Worm (Caenorhabditis elegans) whole organism, L3 larva: ENCODE results near the gene F13C5.5.

Experiments used
- aly-2 ChIP-seq: fragments of 150-350 bp; optimal IDR thresholded peaks from 2 replicates; lab custom pipeline; 2014; ENCODE audit warnings: missing biosample characterization, missing genetic modification characterization
- ceh-16 ChIP-seq: sonication (generic microtip); optimal IDR thresholded peaks from 2 replicates; lab custom pipeline; 2017; ENCODE audit warnings: missing biosample characterization, missing genetic modification characterization
- ceh-28 ChIP-seq: fragments of 150-350 bp; optimal IDR thresholded peaks from 2 replicates; lab custom pipeline; 2014; ENCODE audit warnings: missing biosample characterization, missing genetic modification reagents, missing genetic modification characterization
- ceh-82 ChIP-seq: fragments of 150-350 bp; optimal IDR thresholded peaks from 2 replicates; lab custom pipeline; 2014; ENCODE audit warnings: missing biosample characterization, missing genetic modification characterization
- ceh-9 ChIP-seq: sonication (generic microtip); optimal IDR thresholded peaks from 2 replicates; lab custom pipeline; 2018; ENCODE audit warnings: missing biosample characterization, missing genetic modification characterization
- daf-12 ChIP-seq: fragments of 150-350 bp; optimal IDR thresholded peaks from 2 replicates; lab custom pipeline; 2014; ENCODE audit warnings: missing biosample characterization, missing genetic modification reagents, missing genetic modification characterization
- egl-27 ChIP-seq: sonication (generic microtip); optimal IDR thresholded peaks from 4 replicates; lab custom pipeline; 2017; ENCODE audit warnings: missing biosample characterization, missing genetic modification reagents, missing genetic modification characterization
- egl-5 ChIP-seq: fragments of 150-350 bp; optimal IDR thresholded peaks from 2 replicates; lab custom pipeline; 2017; ENCODE audit warnings: missing biosample characterization, missing genetic modification reagents, missing genetic modification characterization, inconsistent platforms
- elt-1 ChIP-seq: fragments of 150-350 bp; optimal IDR thresholded peaks from 2 replicates; lab custom pipeline; 2014; ENCODE audit warnings: missing biosample characterization, missing genetic modification characterization
- elt-2 ChIP-seq: sonication (generic microtip); optimal IDR thresholded peaks from 2 replicates; lab custom pipeline; 2016; ENCODE audit warnings: missing genetic modification reagents, mild to moderate bottlenecking, missing genetic modification characterization, missing compliant biosample characterization
- elt-3 ChIP-seq, 3 experiments: fragments of 150-350 bp in 1 of 3; sonication (generic microtip) in 2 of 3; optimal IDR thresholded peaks; 2 replicates in 2 of 3; 4 replicates in 1 of 3; lab custom pipeline; 2014 to 2017; ENCODE audit warnings: missing biosample characterization in 3 of 3, missing genetic modification characterization in 3 of 3
- eor-1 ChIP-seq, 2 experiments: fragments of 150-350 bp; optimal IDR thresholded peaks; 2 replicates each; lab custom pipeline; 2014 to 2018; ENCODE audit warnings: missing biosample characterization in 2 of 2, missing genetic modification characterization in 2 of 2
- fkh-10 ChIP-seq: sonication (generic microtip); optimal IDR thresholded peaks from 2 replicates; lab custom pipeline; 2017; ENCODE audit warnings: missing biosample characterization, missing genetic modification reagents, missing genetic modification characterization
- fkh-2 ChIP-seq: fragments of 150-350 bp; optimal IDR thresholded peaks from 2 replicates; lab custom pipeline; 2014; ENCODE audit warnings: missing biosample characterization, missing genetic modification reagents, missing genetic modification characterization
- fos-1 ChIP-seq: fragments of 150-350 bp; optimal IDR thresholded peaks from 2 replicates; lab custom pipeline; 2014; ENCODE audit warnings: missing biosample characterization, missing genetic modification characterization
- jun-1 ChIP-seq: fragments of 150-350 bp; optimal IDR thresholded peaks from 2 replicates; lab custom pipeline; 2014; ENCODE audit warnings: missing biosample characterization, missing genetic modification reagents, missing genetic modification characterization
- lin-15B ChIP-seq: fragments of 150-350 bp; optimal IDR thresholded peaks from 2 replicates; lab custom pipeline; 2014; ENCODE audit warnings: missing biosample characterization, missing genetic modification characterization
- lin-39 ChIP-seq: fragments of 150-350 bp; optimal IDR thresholded peaks from 2 replicates; lab custom pipeline; 2018; ENCODE audit warnings: missing biosample characterization, missing genetic modification reagents, missing genetic modification characterization
- lsy-12 ChIP-seq: sonication (generic microtip); optimal IDR thresholded peaks from 2 replicates; lab custom pipeline; 2016; ENCODE audit warnings: mild to moderate bottlenecking, missing genetic modification characterization, missing compliant biosample characterization
- mdl-1 ChIP-seq: fragments of 150-350 bp; optimal IDR thresholded peaks from 2 replicates; lab custom pipeline; 2014; ENCODE audit warnings: missing biosample characterization, missing genetic modification characterization
- mml-1 ChIP-seq: fragments of 150-350 bp; sonication (generic microtip); optimal IDR thresholded peaks from 3 replicates; lab custom pipeline; 2014; ENCODE audit warnings: missing biosample characterization, missing genetic modification characterization
- nfya-1 ChIP-seq: sonication (generic microtip); optimal IDR thresholded peaks from 2 replicates; lab custom pipeline; 2017; ENCODE audit warnings: missing genetic modification characterization, mild to moderate bottlenecking, missing compliant biosample characterization, antibody characterized with exemption, moderate library complexity; ENCODE audit not compliant: insufficient read depth
- nhr-11 ChIP-seq: fragments of 150-350 bp; optimal IDR thresholded peaks from 2 replicates; lab custom pipeline; 2014; ENCODE audit warnings: missing biosample characterization, missing genetic modification characterization
- nhr-12 ChIP-seq: fragments of 150-350 bp; optimal IDR thresholded peaks from 2 replicates; lab custom pipeline; 2014; ENCODE audit warnings: missing biosample characterization, missing genetic modification characterization
- nhr-23 ChIP-seq: fragments of 150-350 bp; optimal IDR thresholded peaks from 2 replicates; lab custom pipeline; 2014; ENCODE audit warnings: missing biosample characterization, missing genetic modification reagents, missing genetic modification characterization
- nhr-237 ChIP-seq: fragments of 150-350 bp; optimal IDR thresholded peaks from 2 replicates; lab custom pipeline; 2014; ENCODE audit warnings: missing biosample characterization, missing genetic modification characterization
- nhr-25 ChIP-seq: sonication (generic microtip); optimal IDR thresholded peaks from 2 replicates; lab custom pipeline; 2017; ENCODE audit warnings: missing biosample characterization, missing genetic modification characterization
- nhr-28 ChIP-seq: fragments of 150-350 bp; optimal IDR thresholded peaks from 2 replicates; lab custom pipeline; 2014; ENCODE audit warnings: missing biosample characterization, missing genetic modification characterization
- nhr-43 ChIP-seq: sonication (generic microtip); optimal IDR thresholded peaks from 2 replicates; lab custom pipeline; 2016; ENCODE audit warnings: mild to moderate bottlenecking, missing genetic modification characterization, missing compliant biosample characterization; ENCODE audit not compliant: poor library complexity, severe bottlenecking
- nhr-67 ChIP-seq: fragments of 150-350 bp; optimal IDR thresholded peaks from 2 replicates; lab custom pipeline; 2014; ENCODE audit warnings: missing biosample characterization, missing genetic modification characterization
- nhr-76 ChIP-seq: fragments of 150-350 bp; sonication (generic microtip); optimal IDR thresholded peaks from 5 replicates; lab custom pipeline; 2014; ENCODE audit warnings: missing biosample characterization, missing genetic modification characterization
- nhr-77 ChIP-seq: fragments of 150-350 bp; optimal IDR thresholded peaks from 2 replicates; lab custom pipeline; 2014; ENCODE audit warnings: missing biosample characterization, missing genetic modification characterization
- pha-4 ChIP-seq: fragments of 150-350 bp; optimal IDR thresholded peaks from 2 replicates; lab custom pipeline; 2014; ENCODE audit warnings: missing biosample characterization, missing genetic modification reagents, missing genetic modification characterization
- pqm-1 ChIP-seq: fragments of 150-350 bp; optimal IDR thresholded peaks from 2 replicates; lab custom pipeline; 2017; ENCODE audit warnings: missing biosample characterization, missing genetic modification characterization, inconsistent platforms
- sea-2 ChIP-seq: fragments of 150-350 bp; sonication (generic microtip); optimal IDR thresholded peaks from 4 replicates; lab custom pipeline; 2014; ENCODE audit warnings: missing biosample characterization, missing genetic modification reagents, missing genetic modification characterization
- skn-1 ChIP-seq: fragments of 150-350 bp; optimal IDR thresholded peaks from 2 replicates; lab custom pipeline; 2014; ENCODE audit warnings: missing biosample characterization, missing genetic modification characterization
- snpc-4 ChIP-seq: fragments of 150-350 bp; optimal IDR thresholded peaks from 2 replicates; lab custom pipeline; 2014; ENCODE audit warnings: missing biosample characterization, missing genetic modification characterization
- tbx-2 ChIP-seq: sonication (generic microtip); optimal IDR thresholded peaks from 2 replicates; lab custom pipeline; 2016; ENCODE audit warnings: mild to moderate bottlenecking, missing genetic modification characterization, missing compliant biosample characterization
- unc-62 ChIP-seq: fragments of 150-350 bp; sonication (generic microtip); optimal IDR thresholded peaks from 4 replicates; lab custom pipeline; 2014; ENCODE audit warnings: missing biosample characterization, missing genetic modification reagents, missing genetic modification characterization
- zag-1 ChIP-seq: fragments of 150-350 bp; optimal IDR thresholded peaks from 2 replicates; lab custom pipeline; 2014; ENCODE audit warnings: missing biosample characterization, missing genetic modification characterization
- ztf-11 ChIP-seq: fragments of 150-350 bp; optimal IDR thresholded peaks from 2 replicates; lab custom pipeline; 2014; ENCODE audit warnings: missing biosample characterization, missing genetic modification characterization
- ztf-4 ChIP-seq: fragments of 150-350 bp; optimal IDR thresholded peaks from 2 replicates; lab custom pipeline; 2014; ENCODE audit warnings: missing biosample characterization, missing genetic modification characterization

Gene F13C5.5

ce11 chrX:608392-608791, at the start of gene F13C5.5:
TSS of gene F13C5.5 (minus strand) at chrX:608492.
- TF ChIP-seq fkh-10 (GFP tag; lab: Kevin White, UChicago): no peak
- peak; percentile 24 for TF ChIP-seq pha-4 (tag; lab: Kevin White, UChicago)
- TF ChIP-seq, all 47 proteins: peak for 1

ce11 chrX:655884-656283, 47.6 kb upstream of the F13C5.5 start, which contains the start of gene lpr-7:
TSS of gene lpr-7 (plus strand) at chrX:656184.
- no peak for TF ChIP-seq mdl-1 (tag; lab: Kevin White, UChicago)
- no peak for TF ChIP-seq lin-39
- TF ChIP-seq eor-1 (tag; optimal IDR thresholded peaks at IDR 0.05; lab: Kevin White, UChicago): no peak
- TF ChIP-seq nhr-237 (tag; lab: Kevin White, UChicago): no peak
- TF ChIP-seq elt-2: no peak
- TF ChIP-seq ceh-9 (tag; lab: Kevin White, UChicago): no peak
- TF ChIP-seq ztf-11: no peak
- no peak for TF ChIP-seq aly-2
- no peak for TF ChIP-seq fos-1 (tag; lab: Kevin White, UChicago)
- TF ChIP-seq nhr-11 (tag; lab: Kevin White, UChicago): no peak
- no peak for TF ChIP-seq nhr-28 (tag; lab: Kevin White, UChicago)
- TF ChIP-seq ztf-4: no peak
- no peak for TF ChIP-seq nhr-23
- TF ChIP-seq ceh-28 (tag; lab: Kevin White, UChicago): no peak
- TF ChIP-seq egl-27: no peak
- TF ChIP-seq elt-1: no peak
- no peak for TF ChIP-seq lin-15B (tag; lab: Kevin White, UChicago)
- TF ChIP-seq, all 47 proteins: peak for 0

- TF ChIP-seq nhr-11 (tag; lab: Kevin White, UChicago): no peak
- TF ChIP-seq, all 47 proteins: peak for 0
These were observed 46.5 kb upstream of the F13C5.5 start, which contains the start of gene ifc-2 for ce11 chrX:654804-655203. TSS of gene ifc-2 (minus strand) at chrX:654904.

- TF ChIP-seq lsy-12: no peak
- TF ChIP-seq ceh-28 (tag; lab: Kevin White, UChicago): no peak
- TF ChIP-seq daf-12 (tag; lab: Kevin White, UChicago): no peak
- TF ChIP-seq jun-1 (tag; lab: Kevin White, UChicago): no peak
- no peak for TF ChIP-seq nfya-1
- TF ChIP-seq nhr-67 (tag; lab: Kevin White, UChicago): no peak
- TF ChIP-seq nhr-25: no peak
- no peak for TF ChIP-seq ceh-16 (tag; lab: Kevin White, UChicago)
- no peak for TF ChIP-seq mml-1 (tag; lab: Kevin White, UChicago)
- no peak for TF ChIP-seq nhr-237 (tag; lab: Kevin White, UChicago)
- TF ChIP-seq ceh-82 (tag; lab: Kevin White, UChicago): no peak
- peak; percentile 85 for TF ChIP-seq pha-4 (tag; lab: Kevin White, UChicago)
- no peak for TF ChIP-seq elt-3 (tag; optimal IDR thresholded peaks at IDR 0.05; lab: Kevin White, UChicago)
- peak; percentile 12 for TF ChIP-seq pqm-1
- TF ChIP-seq nhr-43 (tag; lab: Kevin White, UChicago): no peak
- TF ChIP-seq elt-2: peak; percentile 74
- TF ChIP-seq snpc-4 (tag; lab: Kevin White, UChicago): no peak
- TF ChIP-seq ztf-4: no peak
- TF ChIP-seq elt-1: no peak
- TF ChIP-seq unc-62: no peak
- no peak for TF ChIP-seq zag-1 (tag; lab: Kevin White, UChicago)
These were observed 43.3 kb upstream of the F13C5.5 start for ce11 chrX:651616-652015.

- no peak for TF ChIP-seq fkh-2 (tag; lab: Kevin White, UChicago)
- TF ChIP-seq nfya-1: no peak
- TF ChIP-seq eor-1 (tag; optimal IDR thresholded peaks at IDR 0.05; lab: Kevin White, UChicago): no peak
- TF ChIP-seq nhr-76 (tag; lab: Kevin White, UChicago): no peak
- no peak for TF ChIP-seq egl-27
- no peak for TF ChIP-seq ceh-28 (tag; lab: Kevin White, UChicago)
- TF ChIP-seq elt-2: peak; percentile 80
- TF ChIP-seq lsy-12: no peak
- TF ChIP-seq daf-12 (tag; lab: Kevin White, UChicago): no peak
- no peak for TF ChIP-seq nhr-43 (tag; lab: Kevin White, UChicago)
- no peak for TF ChIP-seq fkh-10 (GFP tag; lab: Kevin White, UChicago)
- TF ChIP-seq elt-1: no peak
- TF ChIP-seq egl-5 (tag; lab: Kevin White, UChicago): no peak
- no peak for TF ChIP-seq sea-2 (GFP tag; lab: Kevin White, UChicago)
- TF ChIP-seq nhr-77 (tag; lab: Kevin White, UChicago): no peak
- TF ChIP-seq mdl-1 (tag; lab: Kevin White, UChicago): no peak
- no peak for TF ChIP-seq skn-1 (tag; lab: Kevin White, UChicago)
- no peak for TF ChIP-seq ztf-11
- TF ChIP-seq lin-15B (tag; lab: Kevin White, UChicago): no peak
- TF ChIP-seq pha-4 (tag; lab: Kevin White, UChicago): peak; percentile 8
- no peak for TF ChIP-seq snpc-4 (tag; lab: Kevin White, UChicago)
- TF ChIP-seq zag-1 (tag; lab: Kevin White, UChicago): no peak
- TF ChIP-seq pqm-1: peak; percentile 65
- TF ChIP-seq lin-39: no peak
- no peak for TF ChIP-seq nhr-12
- TF ChIP-seq tbx-2 (tag; lab: Kevin White, UChicago): no peak
- TF ChIP-seq unc-62: no peak
These were observed 38.2 kb upstream of the F13C5.5 start for ce11 chrX:646493-646892.
